Fruit fly (Drosophila melanogaster) Kc167 (cell line): ENCODE data around the gene ImpL2.

Experiments used
- h ChIP-seq: fragments of >200 bp; optimal IDR thresholded peaks from 3 replicates; lab custom pipeline; 2018; ENCODE audit warnings: missing external identifiers
- ttk ChIP-seq: sonication (Bioruptor generic); optimal IDR thresholded peaks from 2 replicates; lab custom pipeline; 2017; ENCODE audit warnings: missing external identifiers

DNA sequence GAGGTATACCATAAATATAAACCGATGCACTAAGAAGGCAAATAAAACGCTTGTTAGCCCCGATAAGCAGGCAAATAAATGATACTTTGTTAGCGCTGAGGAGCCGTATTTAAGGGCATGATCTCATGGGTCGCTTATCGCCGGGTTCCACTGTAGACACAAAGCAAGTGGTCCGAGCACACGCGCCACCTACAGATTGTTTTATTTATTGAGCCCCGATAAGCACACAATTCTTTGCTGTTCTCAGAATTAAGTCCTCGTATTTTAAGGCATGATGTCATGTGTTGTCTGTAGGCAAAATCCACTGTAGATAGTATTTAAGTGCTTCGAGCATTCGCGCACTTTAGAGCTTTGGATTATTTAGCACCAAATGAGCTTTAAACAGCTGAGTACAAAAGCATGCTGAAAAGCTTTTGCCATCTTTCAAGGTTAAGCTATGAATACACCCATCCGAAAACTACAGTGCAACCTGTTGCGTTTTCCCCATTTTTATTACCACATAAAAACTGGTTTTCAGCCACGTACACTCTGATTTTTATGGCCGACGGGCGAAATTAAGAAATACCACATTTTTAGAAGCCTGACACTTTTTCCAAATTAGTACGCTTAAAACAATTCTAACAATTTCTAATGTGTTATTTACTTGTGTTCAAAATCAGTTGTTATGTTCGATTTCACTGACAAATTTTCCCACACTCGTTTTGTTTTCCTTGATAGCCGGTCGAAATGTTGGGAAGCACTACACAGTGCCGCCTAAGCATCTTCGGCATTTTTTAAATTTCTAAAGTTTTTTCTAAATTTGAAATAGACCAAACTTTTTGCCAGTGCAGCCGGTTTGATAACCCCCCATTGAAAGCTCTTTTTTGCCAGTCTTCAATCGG lies 3.7 kb upstream of the ImpL2 start, which contains the start of gene Sqor:
- TF ChIP-seq h (lab: Kevin White, UChicago) (no peak), ttk (lab: Kevin White, UChicago) (no peak)
